Fruit fly (Drosophila melanogaster): ENCODE measurements around the gene by.

by gene

DNA sequence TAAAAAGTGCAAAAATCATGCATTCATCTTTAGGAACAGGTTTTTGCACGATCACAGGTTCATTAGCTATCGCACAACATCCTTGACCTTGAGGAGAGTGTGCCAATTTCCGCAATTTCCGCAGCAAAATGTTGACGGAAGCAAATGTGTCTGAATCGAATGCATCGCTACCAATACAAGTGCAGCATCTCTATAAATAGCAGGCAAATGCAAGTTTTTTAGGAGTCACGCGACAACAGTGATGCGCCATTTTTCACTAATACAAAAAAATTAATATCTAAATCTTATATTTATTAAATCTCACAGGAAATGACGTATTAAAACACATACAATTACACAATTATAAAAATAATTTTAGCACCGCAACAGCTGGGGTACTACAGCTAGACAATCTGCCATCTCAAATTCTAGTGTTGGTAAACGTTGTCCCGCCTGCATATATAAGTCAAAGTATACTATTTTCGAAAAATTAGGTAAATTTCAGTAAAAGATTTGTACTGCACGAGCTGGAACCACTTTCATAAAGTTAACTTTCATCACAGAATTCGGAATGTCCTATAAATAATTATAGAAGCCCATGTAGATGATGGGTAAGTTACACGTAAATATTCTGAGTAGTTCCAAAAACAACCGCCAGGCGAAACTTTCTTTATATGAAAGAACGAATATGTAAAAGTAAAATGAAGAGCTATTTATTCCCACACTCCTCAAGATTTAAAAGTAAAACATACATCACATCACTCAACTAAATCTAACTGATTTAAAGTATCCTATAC is 41.2 kb upstream of the by start, which contains the start of gene CG9399 (continued):
- TF ChIP-seq Aef1 (GFP tag; IDR thresholded peaks at IDR 0.05) (peak; percentile 98), sim (GFP tag; IDR thresholded peaks at IDR 0.05) (peak; percentile 95), dan (GFP tag; IDR thresholded peaks at IDR 0.05) (peak; percentile 85), MBD-R2 (GFP tag; IDR thresholded peaks at IDR 0.05) (peak; percentile 90), hbn (GFP tag; IDR thresholded peaks at IDR 0.05; ENCODE audit: partially characterized antibody) (no peak), sd (tag; optimal IDR thresholded peaks at IDR 0.05) (peak; percentile 84), CG4282 (GFP tag; optimal IDR thresholded peaks at IDR 0.05) (peak; percentile 87), CG12769 (tag; optimal IDR thresholded peaks at IDR 0.05) (peak; percentile 86), CG30403 (GFP tag; optimal IDR thresholded peaks at IDR 0.05) (peak; percentile 99), so (GFP tag; IDR thresholded peaks at IDR 0.05) (peak; percentile 98), CG10366 (GFP tag; IDR thresholded peaks at IDR 0.05) (peak; percentile 99), CG11696 (GFP tag; IDR thresholded peaks at IDR 0.05) (peak; percentile 92), CG6175 (GFP tag; IDR thresholded peaks at IDR 0.05) (peak; percentile 96), CG6272 (GFP tag; IDR thresholded peaks at IDR 0.05) (peak; percentile 98), her (GFP tag; optimal IDR thresholded peaks at IDR 0.05) (peak; percentile 79), CG8944 (GFP tag; optimal IDR thresholded peaks at IDR 0.05) (peak; percentile 92), wek (GFP tag; optimal IDR thresholded peaks at IDR 0.05) (peak; percentile 77), CG12071 (GFP tag; optimal IDR thresholded peaks at IDR 0.05) (peak; percentile 87), sens-2 (GFP tag; IDR thresholded peaks at IDR 0.05) (peak; percentile 97), Six4 (GFP tag; optimal IDR thresholded peaks at IDR 0.05) (peak; percentile 95), CG1647 (GFP tag; optimal IDR thresholded peaks at IDR 0.05) (peak; percentile 93), amos (GFP tag; IDR thresholded peaks at IDR 0.05; ENCODE audit: partially characterized antibody) (peak; percentile 64; the same call in 1 of the 2 replicates), Nf-YA (GFP tag; IDR thresholded peaks at IDR 0.05) (peak; percentile 95), caup (GFP tag; optimal IDR thresholded peaks at IDR 0.05; ENCODE audit: severe bottlenecking) (peak; percentile 95), CG12219 (GFP tag; optimal IDR thresholded peaks at IDR 0.05) (peak; percentile 90), tap (tag; optimal IDR thresholded peaks at IDR 0.05) (peak; percentile 93), HHEX (GFP tag; optimal IDR thresholded peaks at IDR 0.05) (peak; percentile 95), CG31224 (GFP tag; IDR thresholded peaks at IDR 0.05) (peak; percentile 91), gem (tag; optimal IDR thresholded peaks at IDR 0.05) (peak; percentile 99), CG6765 (GFP tag; optimal IDR thresholded peaks at IDR 0.05) (peak; percentile 87), Fer1 (GFP tag; optimal IDR thresholded peaks at IDR 0.05) (peak; percentile 94), az2 (GFP tag; optimal IDR thresholded peaks at IDR 0.05) (peak; percentile 98), CG18011 (GFP tag; optimal IDR thresholded peaks at IDR 0.05) (peak; percentile 90), sob (GFP tag; IDR thresholded peaks at IDR 0.05) (peak; percentile 98), CG1529 (GFP tag; optimal IDR thresholded peaks at IDR 0.05) (peak; percentile 96), zen (tag; optimal IDR thresholded peaks at IDR 0.05) (peak; percentile 95), CG11085 (GFP tag; IDR thresholded peaks at IDR 0.05) (peak; percentile 95), abd-A (tag; optimal IDR thresholded peaks at IDR 0.05) (peak; percentile 26), CG2129 (GFP tag; IDR thresholded peaks at IDR 0.05; ENCODE audit: partially characterized antibody) (peak; percentile 24; the same call in 1 of the 2 replicates), Side (GFP tag; optimal IDR thresholded peaks at IDR 0.05) (peak; percentile 82), cwo (GFP tag; optimal IDR thresholded peaks at IDR 0.05) (peak; percentile 92), Abd-B (GFP tag; optimal IDR thresholded peaks at IDR 0.05) (peak; percentile 94), CG12236 (GFP tag; optimal IDR thresholded peaks at IDR 0.05) (peak; percentile 83), CG9932 (GFP tag; IDR thresholded peaks at IDR 0.05) (peak; percentile 98), exex (tag; optimal IDR thresholded peaks at IDR 0.05) (peak; percentile 74), CG9215 (GFP tag; IDR thresholded peaks at IDR 0.05) (peak; percentile 92), Jarid2 (GFP tag; optimal IDR thresholded peaks at IDR 0.05) (peak; percentile 78), CG17385 (GFP tag; optimal IDR thresholded peaks at IDR 0.05) (peak; percentile 94), mld (GFP tag; IDR thresholded peaks at IDR 0.05; ENCODE audit: partially characterized antibody) (no peak)
